Fruit fly (Drosophila melanogaster) whole organism, adult: ENCODE measurements around the gene CG7069.

Experiments
- CG11617 ChIP-seq: fragments of 200-800 bp; sonication (Bioruptor generic); optimal IDR thresholded peaks from 2 replicates; lab custom pipeline; 2017; ENCODE audit warnings: mild to moderate bottlenecking, missing biosample characterization, missing genetic modification reagents, missing genetic modification characterization
- CG12768 ChIP-seq: fragments of 200-800 bp; sonication (Bioruptor generic); optimal IDR thresholded peaks from 2 replicates; lab custom pipeline; 2017; ENCODE audit warnings: missing biosample characterization, missing genetic modification characterization, mild to moderate bottlenecking, moderate library complexity, missing genetic modification reagents
- CG14711 ChIP-seq: fragments of 200-800 bp; sonication (Bioruptor generic); optimal IDR thresholded peaks from 2 replicates; lab custom pipeline; 2018; ENCODE audit warnings: missing biosample characterization, mild to moderate bottlenecking, missing genetic modification characterization, moderate library complexity
- CG1620 ChIP-seq: fragments of 200-800 bp; sonication (Bioruptor generic); optimal IDR thresholded peaks from 2 replicates; lab custom pipeline; 2016; ENCODE audit warnings: missing biosample characterization, missing genetic modification characterization
- CG33017 ChIP-seq: fragments of 200-800 bp; sonication (Bioruptor generic); optimal IDR thresholded peaks from 2 replicates; lab custom pipeline; 2018; ENCODE audit warnings: missing biosample characterization, mild to moderate bottlenecking, missing genetic modification characterization, moderate library complexity
- CG5204 ChIP-seq: fragments of 200-800 bp; sonication (Bioruptor generic); optimal IDR thresholded peaks from 2 replicates; lab custom pipeline; 2016; ENCODE audit warnings: missing biosample characterization, missing genetic modification characterization
- CG7045 ChIP-seq: fragments of 200-800 bp; sonication (Bioruptor generic); optimal IDR thresholded peaks from 2 replicates; lab custom pipeline; 2017; ENCODE audit warnings: missing biosample characterization, mild to moderate bottlenecking, missing genetic modification characterization
- CG7101 ChIP-seq: fragments of 200-800 bp; sonication (Bioruptor generic); optimal IDR thresholded peaks from 2 replicates; lab custom pipeline; 2018; ENCODE audit warnings: missing biosample characterization, mild to moderate bottlenecking, missing genetic modification characterization, moderate library complexity
- Clk ChIP-seq: fragments of 200-800 bp; sonication (Bioruptor generic); optimal IDR thresholded peaks from 2 replicates; lab custom pipeline; 2017; ENCODE audit warnings: missing biosample characterization, missing genetic modification characterization
- Crg-1 ChIP-seq: fragments of 200-800 bp; sonication (Bioruptor generic); optimal IDR thresholded peaks from 2 replicates; lab custom pipeline; 2016; ENCODE audit warnings: missing biosample characterization, missing genetic modification characterization
- Hr96 ChIP-seq: fragments of 200-800 bp; sonication (Bioruptor generic); optimal IDR thresholded peaks from 2 replicates; lab custom pipeline; 2016; ENCODE audit warnings: missing biosample characterization, missing genetic modification characterization
- Mnt ChIP-seq: fragments of 200-800 bp; sonication (Bioruptor generic); optimal IDR thresholded peaks from 2 replicates; lab custom pipeline; 2016; ENCODE audit warnings: missing biosample characterization, mild to moderate bottlenecking, missing genetic modification characterization
- bab1 ChIP-seq: fragments of 200-800 bp; sonication (Bioruptor generic); optimal IDR thresholded peaks from 3 replicates; lab custom pipeline; 2019; ENCODE audit warnings: missing biosample characterization, mild to moderate bottlenecking, missing genetic modification characterization, moderate library complexity
- cic ChIP-seq: fragments of 200-800 bp; sonication (Bioruptor generic); optimal IDR thresholded peaks from 2 replicates; lab custom pipeline; 2017; ENCODE audit warnings: missing biosample characterization, mild to moderate bottlenecking, missing genetic modification characterization, moderate library complexity
- cnc ChIP-seq, 2 experiments: fragments of >200 bp; optimal IDR thresholded peaks; 2 replicates each; lab custom pipeline; 2017
- kay ChIP-seq: fragments of 200-800 bp; sonication (Bioruptor generic); peaks from one replicate; lab custom pipeline; 2016; ENCODE audit warnings: missing biosample characterization, missing genetic modification characterization, borderline replicate concordance
- ovo ChIP-seq: fragments of 200-800 bp; sonication (Bioruptor generic); optimal IDR thresholded peaks from 2 replicates; lab custom pipeline; 2016; ENCODE audit warnings: missing biosample characterization, missing genetic modification characterization
- pad ChIP-seq: fragments of 200-800 bp; sonication (Bioruptor generic); optimal IDR thresholded peaks from 3 replicates; lab custom pipeline; 2017; ENCODE audit warnings: missing biosample characterization, missing genetic modification characterization, mild to moderate bottlenecking, moderate library complexity, missing genetic modification reagents
- tj ChIP-seq: fragments of 200-800 bp; sonication (Bioruptor generic); optimal IDR thresholded peaks from 3 replicates; lab custom pipeline; 2017; ENCODE audit warnings: missing biosample characterization, mild to moderate bottlenecking, missing genetic modification characterization, moderate library complexity
- toe ChIP-seq: fragments of 200-800 bp; sonication (Bioruptor generic); optimal IDR thresholded peaks from 2 replicates; lab custom pipeline; 2016; ENCODE audit warnings: missing biosample characterization, missing genetic modification characterization

CG7069 gene

DNA sequence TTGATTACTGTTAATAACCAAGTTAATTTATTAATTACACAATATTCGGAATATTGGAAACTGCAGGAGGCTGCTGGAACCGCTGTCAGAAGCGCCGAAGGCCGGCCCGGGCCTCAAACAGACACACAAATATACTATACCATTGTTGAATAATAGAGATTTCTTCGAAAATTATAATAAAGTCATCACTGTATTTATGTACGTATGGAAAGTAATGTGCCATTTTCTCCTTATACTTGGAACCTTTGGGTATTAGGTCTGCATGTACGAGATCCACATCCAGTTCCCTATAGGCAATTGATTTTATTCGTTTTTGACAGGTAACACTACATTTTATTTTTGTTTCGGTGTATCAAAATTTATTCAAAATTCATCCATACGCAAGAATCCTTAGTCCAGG is at the start of gene CG7069:
Gene CG7069, plus strand, starts transcription at position 301 of the 400 bp plus-strand sequence.
- TF ChIP-seq CG7101 (no peak), CG12768 (GFP tag; lab: Kevin White, UChicago) (no peak), tj (GFP tag; lab: Kevin White, UChicago) (no peak), CG1620 (GFP tag; lab: Kevin White, UChicago) (no peak), cnc (optimal IDR thresholded peaks at IDR 0.05; lab: Kevin White, UChicago) (no peak)

DNA sequence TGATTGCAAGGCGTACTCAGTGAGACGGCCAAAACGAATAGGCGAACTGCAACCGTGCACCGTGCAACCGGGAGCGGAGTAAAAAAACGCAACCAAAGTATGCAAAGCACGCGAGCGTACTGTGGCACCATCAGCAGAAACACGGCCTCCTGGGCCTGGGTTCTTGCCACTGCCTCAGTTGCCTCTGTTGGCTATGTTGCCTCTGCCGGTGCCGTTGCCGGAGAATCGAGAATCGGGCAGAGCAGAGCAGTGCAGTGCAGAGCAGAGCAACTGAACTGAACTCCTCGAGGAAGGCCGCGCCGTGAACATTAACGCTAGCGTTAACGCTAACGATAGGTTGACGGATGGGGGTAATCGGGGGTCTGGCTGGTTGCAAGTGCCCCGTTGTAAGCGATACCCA is 48.6 kb upstream of the CG7069 start, which contains the start of gene CG34377:
Gene CG34377, minus strand, starts transcription at position 101 of the 400 bp plus-strand sequence.
- TF ChIP-seq Crg-1 (GFP tag; lab: Kevin White, UChicago) (no peak), Mnt (GFP tag; lab: Kevin White, UChicago) (no peak), CG5204 (no peak), CG11617 (no peak)

DNA sequence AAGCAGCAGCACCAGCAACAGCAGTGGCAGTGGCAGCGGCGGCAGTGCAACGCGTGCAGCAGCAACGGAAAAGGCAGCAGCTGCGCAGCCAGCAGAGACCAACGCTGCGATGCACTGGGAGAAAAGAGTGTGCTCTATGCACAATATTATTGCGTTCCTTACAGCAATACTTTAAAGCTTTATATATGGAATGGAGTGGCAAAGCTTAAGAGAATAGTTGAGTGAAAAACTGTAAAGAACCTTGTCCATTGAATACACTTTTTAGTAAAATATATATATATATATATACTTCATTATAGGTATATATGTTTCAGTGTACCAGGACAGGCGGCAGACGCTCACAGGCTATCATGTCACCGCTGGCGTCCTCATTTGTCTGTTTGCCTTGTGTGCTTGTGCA is 47.9 kb upstream of the CG7069 start:
- TF ChIP-seq toe (GFP tag; lab: Kevin White, UChicago) = no peak
- TF ChIP-seq tj (GFP tag; lab: Kevin White, UChicago) = no peak
- no peak for TF ChIP-seq ovo (GFP tag; lab: Kevin White, UChicago)
- no peak for TF ChIP-seq bab1
- no peak for TF ChIP-seq cnc (optimal IDR thresholded peaks at IDR 0.05; lab: Kevin White, UChicago)
- TF ChIP-seq cic (GFP tag; lab: Kevin White, UChicago) = no peak
- TF ChIP-seq CG14711 (tag; lab: Kevin White, UChicago) = no peak
- no peak for TF ChIP-seq Hr96 (GFP tag; lab: Kevin White, UChicago)
- TF ChIP-seq CG11617 = no peak
- no peak for TF ChIP-seq kay (GFP tag; lab: Kevin White, UChicago)
- TF ChIP-seq CG5204 = no peak
- no peak for TF ChIP-seq CG1620 (GFP tag; lab: Kevin White, UChicago)
- no peak for TF ChIP-seq CG7045 (GFP tag; lab: Kevin White, UChicago)
- TF ChIP-seq CG12768 (GFP tag; lab: Kevin White, UChicago) = no peak
- TF ChIP-seq CG33017 (tag; lab: Kevin White, UChicago) = no peak
- no peak for TF ChIP-seq Crg-1 (GFP tag; lab: Kevin White, UChicago)
- no peak for TF ChIP-seq Mnt (GFP tag; lab: Kevin White, UChicago)
- no peak for TF ChIP-seq CG7101
- no peak for TF ChIP-seq Clk (GFP tag; lab: Kevin White, UChicago)

DNA sequence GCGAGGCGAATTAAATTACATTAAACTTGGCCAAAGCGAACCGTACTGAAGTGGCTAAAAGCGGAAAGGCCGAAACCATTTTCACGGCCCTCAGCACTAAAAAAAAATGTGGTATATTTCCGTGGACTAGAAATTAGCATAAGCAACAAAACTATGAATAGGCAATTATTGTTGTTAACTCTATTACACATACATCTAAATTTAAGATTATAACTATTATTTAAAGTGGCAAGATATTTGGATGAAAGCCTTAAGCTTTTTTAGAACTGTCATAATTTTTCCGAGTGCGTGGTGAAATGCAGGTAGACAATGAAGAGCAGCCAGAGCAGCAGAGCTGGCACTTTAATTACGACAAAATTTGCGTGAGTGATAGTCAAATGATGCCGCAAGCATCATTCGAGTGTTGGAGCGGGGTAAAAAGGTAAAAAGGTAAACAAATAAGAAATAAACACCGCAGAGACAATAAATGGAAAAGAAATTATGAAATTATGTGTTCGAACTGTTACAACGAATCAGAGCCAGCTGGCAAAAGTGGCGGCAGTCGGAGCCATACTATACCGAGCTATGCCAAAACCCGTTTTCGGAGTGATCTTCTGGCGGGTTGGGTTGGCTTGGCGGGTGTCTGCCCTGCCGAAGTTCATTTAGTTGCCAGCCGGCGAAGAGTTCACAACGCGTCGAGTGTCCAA is 43.8 kb upstream of the CG7069 start, which contains the start of gene CG7080:
Gene CG7080, plus strand, starts transcription at position 636 of the 686 bp plus-strand sequence.
- TF ChIP-seq toe (GFP tag; lab: Kevin White, UChicago) (no peak), cnc (optimal IDR thresholded peaks at IDR 0.05; lab: Kevin White, UChicago) (no peak), CG1620 (GFP tag; lab: Kevin White, UChicago) (no peak), kay (GFP tag; lab: Kevin White, UChicago) (no peak), CG5204 (no peak), Mnt (GFP tag; lab: Kevin White, UChicago) (no peak), CG33017 (tag; lab: Kevin White, UChicago) (no peak), CG14711 (tag; lab: Kevin White, UChicago) (no peak), Crg-1 (GFP tag; lab: Kevin White, UChicago) (no peak), Hr96 (GFP tag; lab: Kevin White, UChicago) (no peak), ovo (GFP tag; lab: Kevin White, UChicago) (no peak), pad (no peak), Clk (GFP tag; lab: Kevin White, UChicago) (no peak), CG12768 (GFP tag; lab: Kevin White, UChicago) (no peak)

DNA sequence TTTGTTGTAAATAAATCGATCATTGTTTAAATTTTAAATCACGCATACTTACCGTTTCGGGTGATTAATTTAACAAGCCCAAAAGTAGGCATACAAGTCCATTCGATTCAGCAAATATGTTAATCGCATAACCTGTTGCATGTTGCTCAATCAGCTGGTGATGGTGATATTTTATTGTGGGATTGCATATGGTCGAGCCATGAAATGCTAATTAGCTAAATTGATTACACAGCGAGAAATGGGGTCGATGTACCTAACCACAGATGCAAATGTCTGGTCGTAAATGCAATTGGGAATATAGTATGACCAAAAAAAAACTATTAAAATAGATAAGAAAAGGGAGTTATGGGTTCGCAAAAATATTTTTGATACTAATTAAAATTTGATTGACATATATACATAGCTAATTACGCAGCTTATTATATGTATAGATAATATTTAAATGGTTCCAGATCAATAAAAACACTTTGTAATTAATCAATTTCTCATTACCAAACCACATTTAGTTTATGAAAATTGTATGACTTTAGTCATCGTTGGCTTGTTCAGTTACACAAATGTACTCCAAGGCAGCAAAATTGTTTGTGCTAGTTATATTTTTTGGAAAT is 42.0 kb upstream of the CG7069 start, which contains the start of gene CG33721:
Gene CG33721, plus strand, starts transcription at position 558 of the 608 bp plus-strand sequence.
- no peak for TF ChIP-seq pad

DNA sequence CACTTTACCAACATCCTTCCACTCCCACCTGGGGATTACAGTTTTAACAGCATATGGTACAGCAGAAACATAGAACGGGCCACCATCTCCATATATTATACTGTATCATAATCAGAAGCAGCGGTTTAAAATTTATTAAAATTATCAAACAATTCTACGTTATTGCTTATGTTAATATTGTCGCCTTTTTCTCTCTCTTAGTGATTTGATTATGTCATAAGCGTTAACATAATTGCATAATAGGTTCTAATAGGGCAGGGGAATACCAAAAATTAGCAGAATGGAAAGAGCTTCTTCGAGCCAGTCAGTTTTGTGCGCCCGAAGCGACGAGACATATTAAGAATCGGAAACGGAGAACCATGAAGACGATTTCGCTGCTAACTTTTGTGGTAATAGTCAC is 40.9 kb upstream of the CG7069 start, which contains the start of gene CG13862:
Gene CG13862, plus strand, starts transcription at position 301 of the 400 bp plus-strand sequence.
- TF ChIP-seq bab1 (no peak), toe (GFP tag; lab: Kevin White, UChicago) (no peak), CG1620 (GFP tag; lab: Kevin White, UChicago) (no peak), cnc (optimal IDR thresholded peaks at IDR 0.05; lab: Kevin White, UChicago) (no peak), CG14711 (tag; lab: Kevin White, UChicago) (no peak), CG11617 (no peak), Crg-1 (GFP tag; lab: Kevin White, UChicago) (no peak), Clk (GFP tag; lab: Kevin White, UChicago) (no peak), CG7101 (no peak), tj (GFP tag; lab: Kevin White, UChicago) (no peak), Mnt (GFP tag; lab: Kevin White, UChicago) (no peak), ovo (GFP tag; lab: Kevin White, UChicago) (no peak), CG33017 (tag; lab: Kevin White, UChicago) (no peak), CG12768 (GFP tag; lab: Kevin White, UChicago) (no peak), Hr96 (GFP tag; lab: Kevin White, UChicago) (no peak), cic (GFP tag; lab: Kevin White, UChicago) (no peak), kay (GFP tag; lab: Kevin White, UChicago) (no peak)
